Worm (Caenorhabditis elegans) whole organism, L2 larva: ENCODE data around the gene C06G4.4.
"Not testable (repeated sequence)": the region's sequence is repeated elsewhere in the genome, so short reads cannot be mapped to it uniquely, and the experiment has no call there.

Source experiments
- F13H6.1 ChIP-seq: sonication (generic microtip); optimal IDR thresholded peaks from 2 replicates; lab custom pipeline; 2016; ENCODE audit warnings: missing genetic modification characterization, missing compliant biosample characterization
- R02D3.7 ChIP-seq: fragments of 150-350 bp; optimal IDR thresholded peaks from 2 replicates; lab custom pipeline; 2014; ENCODE audit warnings: missing biosample characterization, missing genetic modification characterization
- alr-1 ChIP-seq: fragments of 150-350 bp; optimal IDR thresholded peaks from 2 replicates; lab custom pipeline; 2014; ENCODE audit warnings: missing biosample characterization, missing genetic modification characterization
- ama-1 ChIP-seq: fragments of 150-350 bp; optimal IDR thresholded peaks from 2 replicates; lab custom pipeline; 2018; ENCODE audit warnings: inconsistent platforms
- egl-27 ChIP-seq: sonication (generic microtip); optimal IDR thresholded peaks from 3 replicates; lab custom pipeline; 2017; ENCODE audit warnings: missing biosample characterization, missing genetic modification reagents, missing genetic modification characterization
- elt-1 ChIP-seq: fragments of 150-350 bp; optimal IDR thresholded peaks from 2 replicates; lab custom pipeline; 2014; ENCODE audit warnings: missing biosample characterization, missing genetic modification characterization
- elt-3 ChIP-seq: sonication (generic microtip); optimal IDR thresholded peaks from 2 replicates; lab custom pipeline; 2017; ENCODE audit warnings: missing biosample characterization, missing genetic modification characterization
- lin-13 ChIP-seq: fragments of 150-350 bp; optimal IDR thresholded peaks from 2 replicates; lab custom pipeline; 2014; ENCODE audit warnings: missing biosample characterization, missing genetic modification reagents, missing genetic modification characterization
- nhr-237 ChIP-seq: fragments of 150-350 bp; optimal IDR thresholded peaks from 2 replicates; lab custom pipeline; 2014; ENCODE audit warnings: missing biosample characterization, missing genetic modification characterization
- nhr-6 ChIP-seq: fragments of 150-350 bp; optimal IDR thresholded peaks from 2 replicates; lab custom pipeline; 2014; ENCODE audit warnings: missing biosample characterization, missing genetic modification characterization
- unc-55 ChIP-seq: fragments of 150-350 bp; sonication (generic microtip); optimal IDR thresholded peaks from 3 replicates; lab custom pipeline; 2014; ENCODE audit warnings: missing biosample characterization, missing genetic modification reagents, missing genetic modification characterization
- unc-62 ChIP-seq: fragments of 150-350 bp; optimal IDR thresholded peaks from 2 replicates; lab custom pipeline; 2014; ENCODE audit warnings: missing biosample characterization, missing genetic modification reagents, missing genetic modification characterization
- zag-1 ChIP-seq: fragments of 150-350 bp; optimal IDR thresholded peaks from 2 replicates; lab custom pipeline; 2014; ENCODE audit warnings: missing biosample characterization, missing genetic modification characterization

DNA sequence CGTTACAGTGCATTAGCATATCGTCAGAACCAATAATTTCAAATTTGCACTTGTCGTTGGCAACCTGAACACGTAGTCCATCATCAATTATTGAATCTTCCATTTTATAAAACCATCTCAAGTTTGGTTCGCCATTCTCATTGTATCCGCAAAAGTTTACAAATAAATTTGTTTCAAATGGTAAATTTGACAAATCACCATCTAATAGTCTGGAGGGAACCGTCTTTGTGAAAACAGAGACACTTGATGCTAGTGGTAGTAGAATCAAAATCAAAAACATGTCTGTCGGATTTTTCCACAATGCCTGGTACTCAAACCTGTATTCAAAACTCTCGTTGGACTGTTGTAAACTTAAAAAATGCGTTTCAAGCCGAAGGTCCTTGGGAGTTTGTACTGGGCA, 13.3 kb downstream of the C06G4.4 start, which contains the start of gene F54H12.2:
- TF ChIP-seq nhr-237 (tag; lab: Kevin White, UChicago); alr-1; unc-55 (GFP tag; lab: Kevin White, UChicago); R02D3.7 (tag; lab: Kevin White, UChicago); lin-13 (GFP tag; lab: Kevin White, UChicago); F13H6.1 (tag; lab: Kevin White, UChicago); elt-3 (tag; lab: Kevin White, UChicago); ama-1 (lab: Kevin White, UChicago); unc-62 (GFP tag; lab: Kevin White, UChicago); egl-27; nhr-6; elt-1 (tag; lab: Kevin White, UChicago); zag-1 (tag; lab: Kevin White, UChicago): not testable (repeated sequence)
